Worm (Caenorhabditis elegans) whole organism, L2 larva: ENCODE data around the gene ech-3.

Experiments
- C34F6.9 ChIP-seq: fragments of 150-350 bp; optimal IDR thresholded peaks from 2 replicates; lab custom pipeline; 2014; ENCODE audit warnings: missing biosample characterization, missing genetic modification characterization
- F13H6.1 ChIP-seq: sonication (generic microtip); optimal IDR thresholded peaks from 2 replicates; lab custom pipeline; 2016; ENCODE audit warnings: missing genetic modification characterization, missing compliant biosample characterization
- ZK546.5 ChIP-seq: sonication (generic microtip); optimal IDR thresholded peaks from 2 replicates; lab custom pipeline; 2017; ENCODE audit warnings: missing biosample characterization, missing genetic modification characterization
- alr-1 ChIP-seq: fragments of 150-350 bp; optimal IDR thresholded peaks from 2 replicates; lab custom pipeline; 2014; ENCODE audit warnings: missing biosample characterization, missing genetic modification characterization
- blmp-1 ChIP-seq: sonication (generic microtip); optimal IDR thresholded peaks from 2 replicates; lab custom pipeline; 2017; ENCODE audit warnings: missing genetic modification characterization, mild to moderate bottlenecking, missing compliant biosample characterization, antibody characterized with exemption, moderate library complexity; ENCODE audit not compliant: insufficient read depth
- ceh-16 ChIP-seq: fragments of 150-350 bp; optimal IDR thresholded peaks from 2 replicates; lab custom pipeline; 2014; ENCODE audit warnings: missing biosample characterization, missing genetic modification characterization
- ceh-82 ChIP-seq: fragments of 150-350 bp; optimal IDR thresholded peaks from 2 replicates; lab custom pipeline; 2014; ENCODE audit warnings: missing biosample characterization, missing genetic modification characterization
- crh-2 ChIP-seq: sonication (generic microtip); optimal IDR thresholded peaks from 2 replicates; lab custom pipeline; 2017; ENCODE audit warnings: missing biosample characterization, missing genetic modification characterization
- egl-27 ChIP-seq: sonication (generic microtip); optimal IDR thresholded peaks from 3 replicates; lab custom pipeline; 2017; ENCODE audit warnings: missing biosample characterization, missing genetic modification reagents, missing genetic modification characterization
- elt-1 ChIP-seq: fragments of 150-350 bp; optimal IDR thresholded peaks from 2 replicates; lab custom pipeline; 2014; ENCODE audit warnings: missing biosample characterization, missing genetic modification characterization
- elt-3 ChIP-seq: sonication (generic microtip); optimal IDR thresholded peaks from 2 replicates; lab custom pipeline; 2017; ENCODE audit warnings: missing biosample characterization, missing genetic modification characterization
- fos-1 ChIP-seq: fragments of 150-350 bp; optimal IDR thresholded peaks from 2 replicates; lab custom pipeline; 2014; ENCODE audit warnings: missing biosample characterization, missing genetic modification characterization
- gmeb-1 ChIP-seq: fragments of 150-350 bp; optimal IDR thresholded peaks from 2 replicates; lab custom pipeline; 2014; ENCODE audit warnings: missing biosample characterization, missing genetic modification characterization
- lin-11 ChIP-seq: fragments of 150-350 bp; sonication (generic microtip); optimal IDR thresholded peaks from 2 replicates; lab custom pipeline; 2014; ENCODE audit warnings: missing biosample characterization, missing genetic modification characterization, inconsistent platforms, mixed read lengths
- lin-13 ChIP-seq: fragments of 150-350 bp; optimal IDR thresholded peaks from 2 replicates; lab custom pipeline; 2014; ENCODE audit warnings: missing biosample characterization, missing genetic modification reagents, missing genetic modification characterization
- lsy-2 ChIP-seq, 2 experiments: fragments of 150-350 bp in 1 of 2; sonication (generic microtip) in 1 of 2; optimal IDR thresholded peaks; 2 replicates each; lab custom pipeline; 2014 to 2017; ENCODE audit warnings: missing biosample characterization in 2 of 2, missing genetic modification characterization in 2 of 2
- mab-5 ChIP-seq: fragments of 150-350 bp; optimal IDR thresholded peaks from 2 replicates; lab custom pipeline; 2014; ENCODE audit warnings: missing biosample characterization, missing genetic modification characterization
- nhr-10 ChIP-seq: sonication (generic microtip); optimal IDR thresholded peaks from 2 replicates; lab custom pipeline; 2017; ENCODE audit warnings: missing biosample characterization, missing genetic modification characterization
- nhr-11 ChIP-seq: fragments of 150-350 bp; optimal IDR thresholded peaks from 2 replicates; lab custom pipeline; 2014; ENCODE audit warnings: missing biosample characterization, missing genetic modification characterization
- nhr-129 ChIP-seq: fragments of 150-350 bp; optimal IDR thresholded peaks from 2 replicates; lab custom pipeline; 2014; ENCODE audit warnings: missing biosample characterization, missing genetic modification characterization
- nhr-21 ChIP-seq: fragments of 150-350 bp; optimal IDR thresholded peaks from 2 replicates; lab custom pipeline; 2014; ENCODE audit warnings: missing biosample characterization, missing genetic modification characterization
- nhr-23 ChIP-seq: fragments of 150-350 bp; optimal IDR thresholded peaks from 2 replicates; lab custom pipeline; 2014; ENCODE audit warnings: missing biosample characterization, missing genetic modification reagents, missing genetic modification characterization
- nhr-237 ChIP-seq: fragments of 150-350 bp; optimal IDR thresholded peaks from 2 replicates; lab custom pipeline; 2014; ENCODE audit warnings: missing biosample characterization, missing genetic modification characterization
- nhr-25 ChIP-seq: fragments of 150-350 bp; sonication (generic microtip); optimal IDR thresholded peaks from 3 replicates; lab custom pipeline; 2014; ENCODE audit warnings: missing biosample characterization, missing genetic modification characterization
- peb-1 ChIP-seq: fragments of 150-350 bp; optimal IDR thresholded peaks from 2 replicates; lab custom pipeline; 2014; ENCODE audit warnings: missing biosample characterization, missing genetic modification characterization
- skn-1 ChIP-seq: sonication (generic microtip); optimal IDR thresholded peaks from 2 replicates; lab custom pipeline; 2017; ENCODE audit warnings: missing biosample characterization, missing genetic modification characterization
- sma-3 ChIP-seq: sonication (generic microtip); optimal IDR thresholded peaks from 2 replicates; lab custom pipeline; 2016; ENCODE audit warnings: missing genetic modification reagents, missing genetic modification characterization, missing compliant biosample characterization
- sma-9 ChIP-seq, 2 experiments: fragments of 150-350 bp in 1 of 2; sonication (generic microtip) in 1 of 2; optimal IDR thresholded peaks; 2 replicates each; lab custom pipeline; 2014 to 2016; ENCODE audit warnings: missing genetic modification characterization in 2 of 2, mild to moderate bottlenecking in 1 of 2, missing biosample characterization in 1 of 2, missing compliant biosample characterization in 1 of 2, missing genetic modification reagents in 1 of 2, moderate library complexity in 1 of 2
- unc-39 ChIP-seq: fragments of 150-350 bp; optimal IDR thresholded peaks from 2 replicates; lab custom pipeline; 2014; ENCODE audit warnings: missing biosample characterization, missing genetic modification characterization
- unc-55 ChIP-seq: fragments of 150-350 bp; sonication (generic microtip); optimal IDR thresholded peaks from 3 replicates; lab custom pipeline; 2014; ENCODE audit warnings: missing biosample characterization, missing genetic modification reagents, missing genetic modification characterization
- unc-62 ChIP-seq: fragments of 150-350 bp; optimal IDR thresholded peaks from 2 replicates; lab custom pipeline; 2014; ENCODE audit warnings: missing biosample characterization, missing genetic modification reagents, missing genetic modification characterization
- zag-1 ChIP-seq: fragments of 150-350 bp; optimal IDR thresholded peaks from 2 replicates; lab custom pipeline; 2014; ENCODE audit warnings: missing biosample characterization, missing genetic modification characterization
- ztf-4 ChIP-seq: fragments of 150-350 bp; optimal IDR thresholded peaks from 2 replicates; lab custom pipeline; 2014; ENCODE audit warnings: missing biosample characterization, missing genetic modification characterization

ech-3 gene

ce11 chrV:8040247-8041084, 18.4 kb downstream of the ech-3 start (continued):
- TF ChIP-seq unc-62 (GFP tag; lab: Kevin White, UChicago) (no peak), ceh-82 (no peak), unc-55 (GFP tag; lab: Kevin White, UChicago) (no peak), nhr-21 (tag; lab: Kevin White, UChicago) (peak; percentile 93), F13H6.1 (tag; lab: Kevin White, UChicago) (no peak), skn-1 (no peak), nhr-129 (tag; lab: Kevin White, UChicago) (no peak)
- TF ChIP-seq, all 48 proteins: peak for 10

DNA sequence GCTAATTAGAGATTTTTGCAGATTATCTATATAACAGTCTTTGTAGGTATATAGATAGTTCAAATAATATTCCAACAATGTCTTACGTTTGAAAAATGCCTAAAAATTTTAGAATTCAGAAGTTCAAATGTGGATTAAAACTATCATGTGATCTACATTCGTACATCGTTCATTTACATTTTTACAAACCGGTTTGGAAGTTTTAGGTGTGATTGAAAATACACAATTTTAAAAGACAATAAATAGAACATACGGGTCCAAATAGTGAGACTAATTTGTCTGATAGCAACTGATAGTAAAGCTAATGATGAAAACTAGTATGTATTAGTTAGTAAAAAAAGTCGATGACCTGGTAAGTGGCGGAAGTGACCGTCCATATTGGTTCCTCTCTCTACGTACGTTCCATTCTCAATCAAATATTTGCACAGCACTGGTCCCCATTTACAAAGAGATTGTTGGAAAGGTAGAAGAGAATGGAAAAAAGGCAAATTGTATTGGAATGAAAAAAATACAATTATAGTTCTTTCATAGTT, 19.4 kb downstream of the ech-3 start:
- TF ChIP-seq nhr-21 (tag; lab: Kevin White, UChicago) (no peak), nhr-11 (tag; lab: Kevin White, UChicago) (no peak), gmeb-1 (tag; lab: Kevin White, UChicago) (no peak), nhr-10 (no peak), nhr-237 (tag; lab: Kevin White, UChicago) (no peak), crh-2 (tag; lab: Kevin White, UChicago) (no peak), alr-1 (tag; lab: Kevin White, UChicago) (no peak), nhr-25 (tag; lab: Kevin White, UChicago) (no peak), ztf-4 (tag; lab: Kevin White, UChicago) (no peak), F13H6.1 (tag; lab: Kevin White, UChicago) (no peak), unc-39 (tag; lab: Kevin White, UChicago) (no peak)

DNA sequence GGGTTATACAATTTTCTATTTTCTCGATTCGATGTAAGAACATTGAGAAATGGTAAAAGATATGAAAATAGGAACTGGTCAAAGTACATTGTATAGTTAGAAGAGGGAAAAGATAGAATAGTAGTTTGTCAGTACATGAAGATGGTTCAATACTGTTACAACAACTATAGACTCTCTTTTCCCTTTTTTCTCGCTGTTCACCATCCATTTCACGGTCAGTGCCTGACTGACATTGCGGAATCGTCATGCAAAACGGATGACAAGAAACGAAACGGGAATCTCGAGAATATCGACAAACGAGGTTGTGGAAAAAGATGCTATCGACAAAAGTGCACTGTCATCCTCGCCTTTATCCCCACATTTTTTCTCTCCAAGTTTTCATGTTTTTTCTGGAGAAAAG, 21.6 kb downstream of the ech-3 start:
- TF ChIP-seq nhr-23 (tag; lab: Kevin White, UChicago) (no peak), fos-1 (tag; lab: Kevin White, UChicago) (no peak), blmp-1 (tag; lab: Kevin White, UChicago) (peak; percentile 56), lsy-2 (tag; optimal IDR thresholded peaks at IDR 0.05; lab: Kevin White, UChicago) (no peak), elt-1 (tag; lab: Kevin White, UChicago) (peak; percentile 9), lin-13 (GFP tag; lab: Kevin White, UChicago) (no peak), ceh-82 (no peak), elt-3 (tag; lab: Kevin White, UChicago) (no peak), nhr-21 (tag; lab: Kevin White, UChicago) (peak; percentile 11), nhr-129 (tag; lab: Kevin White, UChicago) (peak; percentile 38), sma-9 (GFP tag; optimal IDR thresholded peaks at IDR 0.05; lab: Kevin White, UChicago) (peak; percentile 44), sma-9 (tag; optimal IDR thresholded peaks at IDR 0.05; lab: Kevin White, UChicago) (no peak), ZK546.5 (tag; lab: Kevin White, UChicago) (no peak), ceh-16 (tag; lab: Kevin White, UChicago) (no peak), egl-27 (tag; lab: Kevin White, UChicago) (no peak), peb-1 (no peak), unc-39 (tag; lab: Kevin White, UChicago) (no peak), mab-5 (no peak)
- TF ChIP-seq, all 48 proteins: peak for 5

ce11 chrV:8044957-8045356, 22.9 kb downstream of the ech-3 start:
- TF ChIP-seq mab-5 (no peak), blmp-1 (tag; lab: Kevin White, UChicago) (no peak), nhr-25 (tag; lab: Kevin White, UChicago) (peak; percentile 71), zag-1 (tag; lab: Kevin White, UChicago) (no peak), nhr-21 (tag; lab: Kevin White, UChicago) (peak; percentile 44), unc-62 (GFP tag; lab: Kevin White, UChicago) (no peak), elt-3 (tag; lab: Kevin White, UChicago) (no peak), sma-3 (GFP tag; lab: Kevin White, UChicago) (peak; percentile 21), nhr-237 (tag; lab: Kevin White, UChicago) (no peak), lin-11 (no peak), C34F6.9 (tag; lab: Kevin White, UChicago) (no peak), crh-2 (tag; lab: Kevin White, UChicago) (peak; percentile 4), unc-39 (tag; lab: Kevin White, UChicago) (no peak), ceh-16 (tag; lab: Kevin White, UChicago) (peak; percentile 81), unc-55 (GFP tag; lab: Kevin White, UChicago) (no peak), egl-27 (tag; lab: Kevin White, UChicago) (peak; percentile 40), sma-9 (GFP tag; optimal IDR thresholded peaks at IDR 0.05; lab: Kevin White, UChicago) (peak; percentile 15), sma-9 (tag; optimal IDR thresholded peaks at IDR 0.05; lab: Kevin White, UChicago) (no peak)
- TF ChIP-seq, all 48 proteins: peak for 7
